Fruit fly (Drosophila melanogaster) whole organism: ENCODE data around the gene Bace.

Experiments used
- CG8478 ChIP-seq: fragments of >200 bp; optimal IDR thresholded peaks from 2 replicates; lab custom pipeline; 2018; ENCODE audit warnings: inconsistent platforms
- Dll ChIP-seq: fragments of >200 bp; optimal IDR thresholded peaks from 2 replicates; lab custom pipeline; 2017
- EcR ChIP-seq, 2 experiments: fragments of >200 bp; optimal IDR thresholded peaks; 2 replicates each; lab custom pipeline; 2017; ENCODE audit warnings: missing biosample characterization in 2 of 2, missing genetic modification characterization in 2 of 2, missing genetic modification reagents in 2 of 2
- pan ChIP-seq: fragments of >200 bp; optimal IDR thresholded peaks from 2 replicates; lab custom pipeline; 2017
- psq ChIP-seq: fragments of >200 bp; optimal IDR thresholded peaks from 2 replicates; lab custom pipeline; 2017
- usp ChIP-seq: fragments of >200 bp; optimal IDR thresholded peaks from 2 replicates; lab custom pipeline; 2017; ENCODE audit warnings: missing biosample characterization, missing genetic modification characterization, mixed read lengths

Gene Bace

DNA sequence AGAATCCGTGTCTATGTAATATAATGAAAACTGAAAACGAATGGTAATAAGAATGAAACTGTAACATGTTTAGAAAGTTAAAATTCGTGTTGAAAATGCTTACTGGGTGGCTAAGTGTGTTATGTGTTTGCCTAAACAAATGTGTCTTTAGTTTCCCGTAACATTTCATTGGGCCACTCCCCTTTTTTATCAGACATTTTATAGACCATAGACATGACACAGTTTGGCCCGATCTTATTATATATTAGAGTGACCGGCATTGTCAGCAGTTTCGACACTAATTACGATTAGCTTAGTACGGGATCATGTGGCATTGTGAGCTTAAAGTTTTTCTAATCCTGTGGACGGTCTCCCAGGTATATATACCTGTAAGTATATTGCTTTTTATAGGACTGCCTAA lies 19.1 kb downstream of the Bace start, which contains the start of gene CheA29a:
CheA29a (plus strand) TSS at position 301 of the 400 bp plus-strand sequence.
- TF ChIP-seq usp (no peak), EcR (GFP tag; optimal IDR thresholded peaks at IDR 0.05; lab: Kevin White, UChicago) (no peak), CG8478 (no peak), Dll (lab: Kevin White, UChicago) (no peak), psq (lab: Kevin White, UChicago) (no peak), pan (no peak)

- TF ChIP-seq Dll (lab: Kevin White, UChicago) (no peak), psq (lab: Kevin White, UChicago) (no peak), usp (no peak), CG8478 (no peak), EcR (GFP tag; optimal IDR thresholded peaks at IDR 0.05; lab: Kevin White, UChicago) (no peak), pan (no peak)
Observed at dm6 chr2L:8473448-8473847, 22.7 kb downstream of the Bace start.

- no peak for TF ChIP-seq Dll (lab: Kevin White, UChicago)
- TF ChIP-seq psq (lab: Kevin White, UChicago) = no peak
Observed at dm6 chr2L:8471667-8472066, 24.4 kb downstream of the Bace start.

dm6 chr2L:8468929-8469681 lies 27.0 kb downstream of the Bace start:
- TF ChIP-seq CG8478 = no peak

DNA sequence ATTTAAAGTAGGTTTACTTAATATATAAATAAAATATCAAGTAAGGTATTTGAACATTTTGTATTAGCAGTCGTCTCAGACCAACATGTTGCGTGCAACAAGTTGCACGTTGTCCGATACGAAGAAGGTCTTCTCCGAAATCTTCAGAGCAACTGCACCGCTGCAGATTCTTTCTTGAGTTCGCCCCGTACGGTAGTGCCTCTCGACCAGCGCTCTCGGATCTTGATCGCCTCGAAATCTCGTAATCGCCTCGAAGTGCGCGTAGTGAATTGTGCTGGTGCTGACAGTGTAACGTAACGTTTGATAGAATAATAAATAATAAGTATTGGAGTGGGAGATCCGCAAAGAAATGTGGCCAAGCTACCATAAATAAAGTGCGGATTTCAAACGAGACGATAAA lies 29.5 kb downstream of the Bace start, which contains the start of gene dachs:
dachs (plus strand) TSS at position 175 of the 400 bp plus-strand sequence.
- TF ChIP-seq usp (no peak), psq (lab: Kevin White, UChicago) (no peak), pan (no peak), EcR (GFP tag; optimal IDR thresholded peaks at IDR 0.05; lab: Kevin White, UChicago) (no peak)

- TF ChIP-seq EcR (GFP tag; optimal IDR thresholded peaks at IDR 0.05; lab: Kevin White, UChicago) (no peak), pan (no peak), usp (no peak), Dll (lab: Kevin White, UChicago) (no peak), CG8478 (no peak), psq (lab: Kevin White, UChicago) (no peak)
Observed at dm6 chr2L:8464107-8464582, 32.0 kb downstream of the Bace start, which contains the start of gene prg. prg (plus strand) TSS chr2L:8464488.

DNA sequence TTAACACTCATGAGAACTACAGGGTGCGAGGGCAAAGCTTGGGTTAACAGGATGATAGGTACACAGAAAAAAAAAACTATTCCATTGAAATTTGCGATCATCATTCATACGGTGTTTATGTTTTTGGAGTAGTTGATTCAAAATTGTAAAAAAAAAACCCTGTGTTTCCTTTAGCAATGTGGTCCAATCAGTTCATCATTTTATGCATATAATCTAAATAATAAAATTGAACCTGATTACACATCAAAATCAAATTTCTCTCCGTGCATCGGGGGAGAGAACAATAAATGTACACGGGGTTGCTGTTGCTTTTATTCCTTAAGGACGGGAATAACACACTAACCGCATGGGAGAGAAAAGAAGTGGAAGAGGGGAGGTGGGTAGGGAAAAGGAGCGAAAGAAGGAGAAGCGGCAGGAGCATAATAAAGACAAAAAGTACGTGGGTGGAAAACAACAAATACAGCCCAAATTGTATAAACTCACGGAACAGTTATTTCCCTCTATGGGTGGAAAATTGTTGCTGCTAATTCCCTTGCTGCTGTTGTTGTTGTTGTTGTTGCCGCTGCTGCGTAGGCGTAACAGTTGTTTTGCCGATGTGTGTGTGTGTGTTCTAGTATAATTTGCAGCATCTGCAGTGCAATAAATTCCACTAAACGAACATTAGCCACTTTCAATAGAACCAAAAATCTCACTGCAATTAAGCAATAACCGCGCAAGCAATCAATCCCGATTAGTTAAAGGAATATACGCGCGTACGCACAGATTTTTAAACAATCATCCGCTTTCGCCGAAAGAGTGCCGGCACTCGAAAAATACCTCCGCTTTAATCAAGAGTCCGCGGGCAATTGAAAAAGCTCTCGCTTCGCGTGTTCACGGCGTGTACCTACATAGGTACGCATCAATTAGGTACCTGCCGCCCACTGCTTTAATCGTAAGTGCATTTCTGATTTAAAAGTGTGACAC lies 32.7 kb downstream of the Bace start, which contains the start of gene Agpat2:
Agpat2 (minus strand) TSS at position 851 of the 963 bp plus-strand sequence.
- TF ChIP-seq usp (no peak), CG8478 (no peak), EcR (GFP tag; optimal IDR thresholded peaks at IDR 0.05; lab: Kevin White, UChicago) (no peak), pan (no peak), Dll (lab: Kevin White, UChicago) (no peak), psq (lab: Kevin White, UChicago) (no peak)

DNA sequence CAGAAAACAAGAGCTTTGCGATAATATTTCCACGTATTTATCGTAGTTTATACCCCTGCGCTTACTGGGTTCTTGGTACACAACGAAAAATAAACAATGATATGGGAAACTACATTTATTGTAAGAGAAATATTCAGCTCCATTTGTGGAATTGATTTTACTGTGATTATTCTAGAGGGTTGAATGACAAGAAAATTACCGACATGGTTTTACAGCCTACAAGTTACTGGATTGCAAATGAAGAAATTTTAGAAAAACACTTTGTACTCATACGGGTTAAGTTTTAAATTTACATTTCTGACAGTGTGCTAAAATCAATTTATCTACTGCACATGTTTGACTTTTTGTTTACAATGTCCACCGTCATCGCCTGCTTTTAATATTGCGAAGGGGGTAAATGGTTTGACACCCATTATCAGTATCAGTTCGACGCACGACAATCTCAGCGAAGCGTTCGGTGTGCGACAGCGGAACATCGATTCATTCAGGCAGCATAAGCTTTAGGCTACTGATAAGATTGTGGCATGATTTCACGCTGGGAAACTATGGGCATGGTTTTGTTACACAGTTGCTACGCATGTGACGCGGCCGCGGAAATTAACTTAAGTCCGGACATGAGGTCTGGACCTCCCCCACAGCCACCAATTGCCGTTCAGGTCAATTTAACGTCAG lies 34.2 kb downstream of the Bace start:
- no peak for TF ChIP-seq psq (lab: Kevin White, UChicago)
- no peak for TF ChIP-seq CG8478
- TF ChIP-seq pan = no peak
- TF ChIP-seq EcR (GFP tag; optimal IDR thresholded peaks at IDR 0.05; lab: Kevin White, UChicago) = no peak
- TF ChIP-seq Dll (lab: Kevin White, UChicago) = no peak
- no peak for TF ChIP-seq usp

- no peak for TF ChIP-seq CG8478
- TF ChIP-seq Dll (lab: Kevin White, UChicago) = no peak
- no peak for TF ChIP-seq usp
- no peak for TF ChIP-seq psq (lab: Kevin White, UChicago)
- no peak for TF ChIP-seq pan
- no peak for TF ChIP-seq EcR (GFP tag; optimal IDR thresholded peaks at IDR 0.05; lab: Kevin White, UChicago)
Observed at dm6 chr2L:8451497-8451896, 44.6 kb downstream of the Bace start.

- TF ChIP-seq usp (no peak), Dll (lab: Kevin White, UChicago) (no peak), EcR (GFP tag; optimal IDR thresholded peaks at IDR 0.05; lab: Kevin White, UChicago) (no peak)
Observed at dm6 chr2L:8449358-8449757, 46.7 kb downstream of the Bace start, which contains the start of gene Aasdh. Aasdh (minus strand) TSS chr2L:8449576.
